Worm (Caenorhabditis elegans) whole organism, L4/young adult: ENCODE measurements around the gene tag-124.

Experiments used
- W03F9.2 ChIP-seq: fragments of 150-350 bp; optimal IDR thresholded peaks from 2 replicates; lab custom pipeline; 2014; ENCODE audit warnings: missing biosample characterization, missing genetic modification characterization
- him-1 ChIP-seq: sonication (generic microtip); optimal IDR thresholded peaks from 2 replicates; lab custom pipeline; 2016; ENCODE audit warnings: missing genotype, missing genetic modification reagents, missing genetic modification characterization, missing compliant biosample characterization

DNA sequence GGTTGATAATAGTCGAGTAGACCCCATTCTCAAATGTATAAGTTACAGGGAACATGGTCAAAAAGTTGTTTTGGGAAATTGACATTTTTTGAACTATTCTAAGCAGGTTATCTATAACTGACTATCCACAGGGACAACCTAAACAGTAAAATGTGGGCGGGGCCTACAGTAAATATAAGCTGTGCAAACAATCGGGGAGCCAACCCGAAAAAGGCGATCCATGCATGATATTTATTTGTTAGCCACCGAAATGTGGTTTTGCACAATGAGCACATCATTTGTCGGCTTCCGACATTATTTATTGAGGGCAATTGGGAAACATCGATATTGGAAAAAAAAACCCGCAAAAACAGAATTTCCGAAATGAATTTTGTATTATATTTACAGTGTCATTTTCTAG lies 23.6 kb downstream of the tag-124 start, which contains the start of gene hlh-6:
- TF ChIP-seq him-1 (no peak), W03F9.2 (no peak)
